Worm (Caenorhabditis elegans): ENCODE data around the gene K02E10.7.

The K02E10.7 gene

DNA sequence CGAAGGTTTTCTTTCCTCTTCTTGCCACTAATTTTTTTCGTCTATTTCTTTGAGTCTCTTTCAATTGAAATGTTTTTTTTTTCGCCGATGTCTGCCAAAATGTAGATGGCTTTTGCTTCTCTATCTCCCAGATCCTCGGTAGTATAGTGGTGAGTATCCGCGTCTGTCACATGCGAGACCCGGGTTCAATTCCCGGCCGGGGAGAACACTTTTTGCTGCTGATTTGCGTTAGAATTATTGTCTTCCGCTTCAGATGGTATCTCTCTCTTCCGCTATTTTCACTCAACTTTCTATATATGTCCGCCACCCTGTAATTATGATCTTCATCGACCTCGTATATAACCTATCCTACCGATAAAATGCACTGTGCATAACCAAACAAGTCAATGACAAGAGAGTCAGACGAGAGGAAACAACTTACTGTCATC lies 45.1 kb upstream of the K02E10.7 start (continued):
- no peak for TF ChIP-seq hsf-1 (GFP tag; IDR thresholded peaks at IDR 0.05)
- no peak for TF ChIP-seq Y95B8A.8 (GFP tag; IDR thresholded peaks at IDR 0.05)
- TF ChIP-seq madf-10 (tag; optimal IDR thresholded peaks at IDR 0.05), result peak; percentile 68
- TF ChIP-seq ccch-3 (GFP tag; optimal IDR thresholded peaks at IDR 0.05), result peak; percentile 29
- no peak for TF ChIP-seq attf-3 (GFP tag; conservative IDR thresholded peaks at IDR 0.05)
- peak; percentile 77 for TF ChIP-seq mxl-1 (tag; optimal IDR thresholded peaks at IDR 0.05)
- no peak for TF ChIP-seq F55B11.4 (tag; optimal IDR thresholded peaks at IDR 0.05; ENCODE audit: borderline replicate concordance, insufficient read depth)
- no peak for TF ChIP-seq dpl-1 (GFP tag; optimal IDR thresholded peaks at IDR 0.05)
- peak; percentile 6 for TF ChIP-seq somi-1 (GFP tag; optimal IDR thresholded peaks at IDR 0.05)
- TF ChIP-seq lin-54 (GFP tag; optimal IDR thresholded peaks at IDR 0.05), result peak; percentile 51
- peak in 1 of 2 experiments; percentile 74 for TF ChIP-seq let-607 (tag; optimal IDR thresholded peaks at IDR 0.05)
- TF ChIP-seq ztf-6 (GFP tag; IDR thresholded peaks at IDR 0.05), result no peak
- TF ChIP-seq tlf-1 (GFP tag; optimal IDR thresholded peaks at IDR 0.05), result no peak
- no peak for TF ChIP-seq ceh-58 (GFP tag; IDR thresholded peaks at IDR 0.05)
- TF ChIP-seq snpc-1.1 (tag; optimal IDR thresholded peaks at IDR 0.05; ENCODE audit: insufficient read depth), result peak; percentile 72
- TF ChIP-seq egrh-3 (GFP tag; IDR thresholded peaks at IDR 0.05), result peak; percentile 52; the same call in 1 of the 2 replicates
- peak; percentile 28; the same call in 1 of the 2 replicates for TF ChIP-seq cebp-1 (GFP tag; IDR thresholded peaks at IDR 0.05)
- TF ChIP-seq cebp-1 (tag; optimal IDR thresholded peaks at IDR 0.05), result peak; percentile 75
- peak; percentile 42 for TF ChIP-seq sdz-38 (tag; optimal IDR thresholded peaks at IDR 0.05)
- peak; percentile 64 for TF ChIP-seq ceh-27 (GFP tag; optimal IDR thresholded peaks at IDR 0.05)
- no peak for TF ChIP-seq lsy-27 (tag; optimal IDR thresholded peaks at IDR 0.05; ENCODE audit: borderline replicate concordance, insufficient read depth)
- peak; percentile 55 for TF ChIP-seq K11D2.4 (GFP tag; IDR thresholded peaks at IDR 0.05)
- TF ChIP-seq nhr-27 (tag; optimal IDR thresholded peaks at IDR 0.05), result no peak
- peak; percentile 80 to 85 for TF ChIP-seq rec-8 (tag; optimal IDR thresholded peaks at IDR 0.05)
- TF ChIP-seq nhr-179 (tag; optimal IDR thresholded peaks at IDR 0.05), result peak; percentile 59
- TF ChIP-seq lsl-1 (GFP tag; optimal IDR thresholded peaks at IDR 0.05), result no peak
- TF ChIP-seq C17E4.6 (GFP tag; IDR thresholded peaks at IDR 0.05), result no peak
- peak; percentile 94 for TF ChIP-seq die-1 (tag; optimal IDR thresholded peaks at IDR 0.05)
- TF ChIP-seq xnd-1 (tag; optimal IDR thresholded peaks at IDR 0.05), result no peak
- no peak for TF ChIP-seq ztf-28 (GFP tag; IDR thresholded peaks at IDR 0.05)
- TF ChIP-seq pha-4 (tag; optimal IDR thresholded peaks at IDR 0.05), result no peak
- no peak for TF ChIP-seq nfya-2 (GFP tag; IDR thresholded peaks at IDR 0.05)
- TF ChIP-seq lin-40 (tag; optimal IDR thresholded peaks at IDR 0.05), result peak; percentile 82
- no peak for TF ChIP-seq Y67H2A.10 (GFP tag; conservative IDR thresholded peaks at IDR 0.05)
- 0 out of 2 replicates have a peak, but pooled peaks have one; percentile 44 for TF ChIP-seq bed-2 (GFP tag; IDR thresholded peaks at IDR 0.05)
- TF ChIP-seq tbp1 (GFP tag; optimal IDR thresholded peaks at IDR 0.05), result peak; percentile 98
- peak; percentile 75 for TF ChIP-seq ztf-3 (GFP tag; optimal IDR thresholded peaks at IDR 0.05)
- no peak for TF ChIP-seq F57C9.4 (tag; optimal IDR thresholded peaks at IDR 0.05)
- peak; percentile 71 for TF ChIP-seq dox-1 (GFP tag; IDR thresholded peaks at IDR 0.05)
- TF ChIP-seq him-1 (tag; optimal IDR thresholded peaks at IDR 0.05), result peak; percentile 77
- peak; percentile 85 for TF ChIP-seq chd-7 (tag; optimal IDR thresholded peaks at IDR 0.05)
